Worm (Caenorhabditis elegans): Measurements from ENCODE around the gene W08E12.6.
A peak's percentile ranks its signal among the peaks of the same experiment; 100 is the strongest.

The W08E12.6 gene

DNA sequence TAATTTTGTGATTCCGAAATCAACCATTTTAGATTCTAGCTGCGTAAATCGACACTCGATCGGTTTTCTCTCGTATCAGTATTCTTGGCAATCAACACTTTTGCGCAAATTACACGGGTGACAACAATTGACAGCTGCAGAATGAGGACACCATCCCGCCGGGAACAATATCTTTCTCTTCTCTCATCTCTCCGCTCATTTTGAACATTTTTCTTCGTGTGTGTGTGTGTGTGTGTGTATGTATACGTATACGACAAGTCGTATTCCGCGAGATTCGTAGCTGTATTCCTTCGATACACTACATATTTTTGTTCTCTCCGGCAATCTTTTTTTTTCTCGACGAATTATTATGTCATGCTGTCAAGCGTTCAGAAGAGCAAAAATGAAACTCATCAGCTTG lies 41.5 kb upstream of the W08E12.6 start:
- no peak for TF ChIP-seq elt-3 (tag; optimal IDR thresholded peaks at IDR 0.05)
- TF ChIP-seq nhr-23 (tag; optimal IDR thresholded peaks at IDR 0.05), result peak; percentile 16
- TF ChIP-seq nhr-77 (tag; optimal IDR thresholded peaks at IDR 0.05), result no peak

- no peak for TF ChIP-seq zag-1 (tag; optimal IDR thresholded peaks at IDR 0.05)
- no peak for TF ChIP-seq daf-12 (tag; optimal IDR thresholded peaks at IDR 0.05)
- TF ChIP-seq fkh-2 (tag; optimal IDR thresholded peaks at IDR 0.05), result no peak
- no peak for TF ChIP-seq lin-15B (tag; optimal IDR thresholded peaks at IDR 0.05)
- no peak for TF ChIP-seq nhr-25 (tag; optimal IDR thresholded peaks at IDR 0.05)
- TF ChIP-seq elt-1 (tag; optimal IDR thresholded peaks at IDR 0.05), result no peak
- TF ChIP-seq pqm-1 (tag; optimal IDR thresholded peaks at IDR 0.05), result peak; percentile 76
- peak; percentile 78 for TF ChIP-seq elt-2 (tag; optimal IDR thresholded peaks at IDR 0.05)
Observed at ce11 chrIV:3258528-3258927, 39.9 kb upstream of the W08E12.6 start, which contains the start of gene T26C12.1. T26C12.1 (plus strand) TSS chrIV:3258910.

ce11 chrIV:3260216-3260615 lies 38.2 kb upstream of the W08E12.6 start:
- TF ChIP-seq aly-2 (tag; optimal IDR thresholded peaks at IDR 0.05) (no peak), nhr-11 (tag; optimal IDR thresholded peaks at IDR 0.05) (no peak), nfya-1 (tag; optimal IDR thresholded peaks at IDR 0.05; ENCODE audit: insufficient read depth) (no peak), lin-39 (tag; optimal IDR thresholded peaks at IDR 0.05) (no peak), skn-1 (tag; optimal IDR thresholded peaks at IDR 0.05) (no peak), ceh-16 (tag; optimal IDR thresholded peaks at IDR 0.05) (no peak), snpc-4 (tag; optimal IDR thresholded peaks at IDR 0.05) (no peak), ceh-9 (tag; optimal IDR thresholded peaks at IDR 0.05) (no peak), fkh-10 (GFP tag; optimal IDR thresholded peaks at IDR 0.05) (no peak), ceh-28 (tag; optimal IDR thresholded peaks at IDR 0.05) (no peak), ztf-4 (tag; optimal IDR thresholded peaks at IDR 0.05) (no peak), egl-27 (tag; optimal IDR thresholded peaks at IDR 0.05) (no peak), tbx-2 (tag; optimal IDR thresholded peaks at IDR 0.05) (no peak), nhr-12 (tag; optimal IDR thresholded peaks at IDR 0.05) (no peak), fos-1 (tag; optimal IDR thresholded peaks at IDR 0.05) (no peak), lin-15B (tag; optimal IDR thresholded peaks at IDR 0.05) (no peak), jun-1 (tag; optimal IDR thresholded peaks at IDR 0.05) (no peak), nhr-76 (tag; optimal IDR thresholded peaks at IDR 0.05) (no peak), pha-4 (tag; optimal IDR thresholded peaks at IDR 0.05) (no peak)

DNA sequence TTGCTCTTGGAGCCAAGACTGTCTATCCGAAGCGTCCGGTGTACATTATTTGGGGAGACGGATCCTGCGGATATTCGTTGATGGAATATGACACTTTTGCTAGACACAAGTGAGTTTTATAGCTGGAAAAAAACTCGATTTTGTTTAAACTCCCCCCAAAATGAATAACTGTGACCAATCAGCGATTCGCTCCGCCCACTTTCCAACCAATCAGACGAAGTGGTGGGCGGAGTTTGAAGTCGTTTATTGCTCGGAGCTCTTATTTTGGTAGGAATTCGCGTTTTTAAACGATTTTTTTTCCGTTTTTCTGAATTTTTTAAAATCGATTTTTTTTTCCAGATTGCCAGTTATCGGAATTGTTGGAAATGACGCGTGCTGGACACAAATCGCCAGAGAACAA lies 36.6 kb upstream of the W08E12.6 start:
- TF ChIP-seq lsy-12 (tag; optimal IDR thresholded peaks at IDR 0.05) (no peak), ceh-82 (tag; optimal IDR thresholded peaks at IDR 0.05) (no peak), mml-1 (tag; optimal IDR thresholded peaks at IDR 0.05) (no peak), unc-39 (tag; optimal IDR thresholded peaks at IDR 0.05) (no peak), nfya-1 (tag; optimal IDR thresholded peaks at IDR 0.05; ENCODE audit: insufficient read depth) (peak; percentile 93), egl-5 (tag; optimal IDR thresholded peaks at IDR 0.05) (no peak), ceh-16 (tag; optimal IDR thresholded peaks at IDR 0.05) (no peak), ztf-4 (tag; optimal IDR thresholded peaks at IDR 0.05) (no peak), unc-62 (GFP tag; optimal IDR thresholded peaks at IDR 0.05) (no peak)

DNA sequence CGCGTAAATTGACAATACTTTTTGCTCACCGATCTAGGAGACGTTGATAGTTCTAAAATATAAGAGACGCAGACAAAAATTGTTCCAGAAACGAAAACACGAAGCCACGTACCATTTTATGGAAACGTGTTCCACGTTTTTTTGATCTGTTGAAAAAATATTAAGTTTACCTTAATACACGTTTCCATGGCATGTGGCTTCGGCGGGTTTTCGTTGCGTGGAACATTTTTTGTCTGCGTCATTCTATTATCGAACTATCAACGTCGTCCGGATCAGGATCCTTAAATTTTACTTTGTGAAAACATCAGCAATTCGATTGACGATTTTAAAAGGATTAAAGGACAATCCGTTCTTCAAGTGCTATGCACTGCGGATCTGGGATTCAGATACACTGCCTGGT lies 32.7 kb upstream of the W08E12.6 start, which contains the start of gene T26C12.2:
Gene T26C12.2 (minus strand): TSS at position 101 of the 400 bp plus-strand sequence.
- TF ChIP-seq pqm-1 (tag; optimal IDR thresholded peaks at IDR 0.05), result no peak
- no peak for TF ChIP-seq unc-39 (tag; optimal IDR thresholded peaks at IDR 0.05)
- TF ChIP-seq nhr-77 (tag; optimal IDR thresholded peaks at IDR 0.05), result no peak
- TF ChIP-seq snpc-4 (tag; optimal IDR thresholded peaks at IDR 0.05), result no peak
- TF ChIP-seq lsy-12 (tag; optimal IDR thresholded peaks at IDR 0.05), result no peak
- no peak for TF ChIP-seq nhr-76 (tag; optimal IDR thresholded peaks at IDR 0.05)
- no peak for TF ChIP-seq elt-2 (tag; optimal IDR thresholded peaks at IDR 0.05)
- no peak for TF ChIP-seq nhr-12 (tag; optimal IDR thresholded peaks at IDR 0.05)
- TF ChIP-seq lin-15B (tag; optimal IDR thresholded peaks at IDR 0.05), result no peak
- TF ChIP-seq R02D3.7 (tag; optimal IDR thresholded peaks at IDR 0.05), result no peak
- TF ChIP-seq mml-1 (tag; optimal IDR thresholded peaks at IDR 0.05), result no peak
- TF ChIP-seq lin-39 (tag; optimal IDR thresholded peaks at IDR 0.05), result no peak
- no peak for TF ChIP-seq aly-2 (tag; optimal IDR thresholded peaks at IDR 0.05)
- no peak for TF ChIP-seq nhr-25 (tag; optimal IDR thresholded peaks at IDR 0.05)
- no peak for TF ChIP-seq ztf-11 (tag; optimal IDR thresholded peaks at IDR 0.05)
- no peak for TF ChIP-seq hmg-11 (tag; optimal IDR thresholded peaks at IDR 0.05)
- TF ChIP-seq nhr-11 (tag; optimal IDR thresholded peaks at IDR 0.05), result no peak
- no peak for TF ChIP-seq mdl-1 (tag; optimal IDR thresholded peaks at IDR 0.05)

Measured in whole organism, L3 larva.